Fruit fly (Drosophila melanogaster): ENCODE data around the gene CG11555.
A peak's percentile ranks its signal among the peaks of the same experiment; 100 is the strongest.

The CG11555 gene

DNA sequence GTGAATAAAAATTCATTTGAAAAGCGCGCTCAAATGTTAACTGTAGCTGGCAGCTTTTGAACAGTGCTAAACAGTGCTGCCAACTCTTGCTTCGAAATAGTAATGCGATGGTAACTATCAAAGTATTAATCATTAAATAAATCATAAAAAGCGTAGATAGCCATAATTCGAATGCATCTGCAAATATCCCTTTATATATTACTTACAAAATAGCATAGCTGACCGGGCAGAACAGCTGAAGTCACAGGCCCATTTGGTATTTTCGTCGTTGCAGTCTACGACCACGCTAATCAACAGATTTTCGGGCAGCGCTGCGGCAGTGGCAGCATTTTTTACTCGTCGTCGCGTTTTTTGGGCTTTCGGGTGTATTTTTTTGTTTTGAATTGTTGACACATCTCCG, 32.0 kb downstream of the CG11555 start, which contains the start of gene Plc21C (continued):
- TF ChIP-seq YL-1 (GFP tag; optimal IDR thresholded peaks at IDR 0.05) (peak; percentile 49), pita (GFP tag; optimal IDR thresholded peaks at IDR 0.05) (no peak), CG7987 (GFP tag; optimal IDR thresholded peaks at IDR 0.05) (no peak), E2f2 (GFP tag; IDR thresholded peaks at IDR 0.05) (peak; percentile 100), CG13894 (tag; optimal IDR thresholded peaks at IDR 0.05) (peak; percentile 60), CG10366 (GFP tag; IDR thresholded peaks at IDR 0.05) (no peak; the same call in 1 of the 2 replicates)

DNA sequence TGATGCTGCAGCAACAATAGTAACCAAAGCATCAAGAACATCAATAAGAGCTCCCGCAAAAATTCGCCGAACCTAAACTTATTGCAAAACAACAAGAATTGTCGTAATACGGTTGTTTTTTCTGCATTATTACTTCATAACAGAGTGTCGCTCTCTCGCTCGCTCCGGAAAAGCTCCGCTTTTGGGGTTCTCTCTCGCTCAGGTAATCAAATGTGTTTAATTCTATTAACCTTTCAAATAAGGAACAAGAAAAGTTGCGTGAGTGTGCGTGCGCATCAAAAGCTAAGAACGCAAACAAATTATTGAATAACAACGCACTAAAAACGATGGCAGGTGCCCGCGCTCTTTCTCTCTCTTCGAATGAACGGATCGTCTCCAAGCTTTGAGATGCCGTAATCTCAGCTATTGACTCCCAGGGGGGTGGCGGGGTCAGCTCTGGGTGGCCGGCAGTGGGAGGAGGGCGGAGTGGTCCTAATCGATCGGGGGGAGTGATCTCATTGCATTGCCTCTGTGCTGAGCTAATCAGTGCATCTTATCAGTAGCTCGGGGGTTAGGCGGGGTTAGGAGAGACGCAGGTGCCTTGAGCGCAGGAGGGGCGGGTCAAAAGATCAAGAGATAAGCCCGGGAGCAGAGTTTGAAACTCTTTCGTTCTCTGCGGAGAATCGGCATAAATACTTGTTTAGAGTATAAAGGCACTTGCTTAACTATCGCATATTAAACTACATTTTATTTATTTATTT, 32.7 kb downstream of the CG11555 start:
- peak in 1 of 2 experiments; percentile 92 for TF ChIP-seq Hr78 (GFP tag; optimal IDR thresholded peaks at IDR 0.05)
- TF ChIP-seq Ets97D (GFP tag; optimal IDR thresholded peaks at IDR 0.05): no peak
- TF ChIP-seq CG32532 (GFP tag; IDR thresholded peaks at IDR 0.05): peak; percentile 14; the same call in 1 of the 2 replicates
- peak; percentile 79; the same call in 1 of the 4 replicates for TF ChIP-seq chinmo (GFP tag; IDR thresholded peaks at IDR 0.05; ENCODE audit: partially characterized antibody)
- TF ChIP-seq ato (GFP tag; IDR thresholded peaks at IDR 0.05; ENCODE audit: partially characterized antibody): 0 out of 2 replicates have a peak, but pooled peaks have one; percentile 25
- TF ChIP-seq gcm2 (GFP tag; optimal IDR thresholded peaks at IDR 0.05): no peak
- TF ChIP-seq cg (GFP tag; optimal IDR thresholded peaks at IDR 0.05): peak; percentile 18
- 0 out of 3 replicates have a peak, but pooled peaks have one; percentile 17 for TF ChIP-seq CG2199 (GFP tag; IDR thresholded peaks at IDR 0.05)
- TF ChIP-seq sug (tag; optimal IDR thresholded peaks at IDR 0.05): peak; percentile 99
- peak; percentile 92 for TF ChIP-seq crol (GFP tag; IDR thresholded peaks at IDR 0.05)
- TF ChIP-seq ftz-f1 (GFP tag; optimal IDR thresholded peaks at IDR 0.05): no peak
- TF ChIP-seq ci (GFP tag; IDR thresholded peaks at IDR 0.05): peak; percentile 44; the same call in 2 of the 3 replicates
- peak; percentile 23 for TF ChIP-seq BtbVII (GFP tag; optimal IDR thresholded peaks at IDR 0.05)
- 0 out of 2 replicates have a peak, but pooled peaks have one; percentile 2 for TF ChIP-seq stc (GFP tag; IDR thresholded peaks at IDR 0.05)
- TF ChIP-seq sens-2 (GFP tag; IDR thresholded peaks at IDR 0.05): 0 out of 2 replicates have a peak, but pooled peaks have one; percentile 13
- TF ChIP-seq lov (optimal IDR thresholded peaks at IDR 0.05): no peak
- 0 out of 3 replicates have a peak, but pooled peaks have one; percentile 38 for TF ChIP-seq lov (GFP tag; IDR thresholded peaks at IDR 0.05)
- TF ChIP-seq grn (GFP tag; optimal IDR thresholded peaks at IDR 0.05): peak; percentile 67
- no peak for TF ChIP-seq grau (tag; optimal IDR thresholded peaks at IDR 0.05)
- peak; percentile 36 to 77 for TF ChIP-seq Trl (optimal IDR thresholded peaks at IDR 0.05)
- no peak for TF ChIP-seq Trl (GFP tag; optimal IDR thresholded peaks at IDR 0.05)
- peak; percentile 55 for TF ChIP-seq CG12769 (tag; optimal IDR thresholded peaks at IDR 0.05)
- TF ChIP-seq Fer2 (tag; optimal IDR thresholded peaks at IDR 0.05): no peak
- peak in 1 of 2 experiments; percentile 96 for TF ChIP-seq Pdp1 (GFP tag; optimal IDR thresholded peaks at IDR 0.05)
- no peak for TF ChIP-seq CG10654 (GFP tag; optimal IDR thresholded peaks at IDR 0.05)
- peak; percentile 23 for TF ChIP-seq slbo (GFP tag; IDR thresholded peaks at IDR 0.05)

DNA sequence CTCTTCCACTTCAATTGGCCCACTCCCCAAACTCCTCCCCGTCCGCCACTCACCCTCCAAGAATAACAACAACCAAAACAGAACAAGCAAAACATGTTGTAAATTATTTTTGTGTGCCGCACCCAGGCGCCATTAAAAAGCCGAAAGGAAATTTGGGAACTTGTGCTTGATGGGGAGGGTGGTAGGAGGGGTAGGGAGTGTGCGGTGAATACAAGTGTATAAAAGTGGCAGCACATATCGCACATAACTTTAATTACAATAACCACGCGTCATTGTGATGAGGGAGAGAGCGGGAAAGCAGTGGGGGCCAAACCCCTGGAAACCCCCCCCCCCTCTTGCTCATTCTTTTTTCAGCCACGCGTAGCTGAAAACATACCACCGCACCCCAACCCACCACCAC, 33.5 kb downstream of the CG11555 start:
- TF ChIP-seq danr (GFP tag; IDR thresholded peaks at IDR 0.05): no peak
- no peak for TF ChIP-seq D19B (GFP tag; optimal IDR thresholded peaks at IDR 0.05)
- TF ChIP-seq CG14710 (tag; optimal IDR thresholded peaks at IDR 0.05): no peak
- no peak for TF ChIP-seq CG32772 (GFP tag; IDR thresholded peaks at IDR 0.05)
- no peak for TF ChIP-seq tup (GFP tag; optimal IDR thresholded peaks at IDR 0.05)
- TF ChIP-seq Neu2 (GFP tag; optimal IDR thresholded peaks at IDR 0.05; ENCODE audit: borderline replicate concordance): no peak
- no peak for TF ChIP-seq lbe (GFP tag; optimal IDR thresholded peaks at IDR 0.05)
- TF ChIP-seq vnd (GFP tag; IDR thresholded peaks at IDR 0.05; ENCODE audit: partially characterized antibody): no peak
- no peak for TF ChIP-seq ato (GFP tag; IDR thresholded peaks at IDR 0.05; ENCODE audit: partially characterized antibody)
- TF ChIP-seq Rfx (GFP tag; IDR thresholded peaks at IDR 0.05): no peak
- TF ChIP-seq CG17385 (GFP tag; optimal IDR thresholded peaks at IDR 0.05): no peak
- TF ChIP-seq CG6765 (GFP tag; optimal IDR thresholded peaks at IDR 0.05): no peak
- no peak for TF ChIP-seq unpg (GFP tag; optimal IDR thresholded peaks at IDR 0.05)
- peak; percentile 93 for TF ChIP-seq abd-A (tag; optimal IDR thresholded peaks at IDR 0.05)
- no peak for TF ChIP-seq CG11695 (GFP tag; IDR thresholded peaks at IDR 0.05)
- TF ChIP-seq rib (GFP tag; IDR thresholded peaks at IDR 0.05): no peak
- no peak for TF ChIP-seq CG17186 (GFP tag; optimal IDR thresholded peaks at IDR 0.05)
